Fruit fly (Drosophila melanogaster) whole organism, embryonic: Measurements from ENCODE around the gene Pp1alpha-96A.
A peak's percentile ranks its signal among the peaks of the same experiment; 100 is the strongest.

Source experiments
- Bdp1 ChIP-seq: fragments of 200-800 bp; sonication (Bioruptor generic); optimal IDR thresholded peaks from 3 replicates; lab custom pipeline; 2016; ENCODE audit warnings: missing biosample characterization, missing genetic modification characterization
- Blimp-1 ChIP-seq: fragments of 200-800 bp; sonication (Bioruptor generic); optimal IDR thresholded peaks from 3 replicates; lab custom pipeline; 2018; ENCODE audit warnings: missing biosample characterization, missing genetic modification characterization, mild to moderate bottlenecking, moderate library complexity, missing genetic modification reagents
- CG10209 ChIP-seq: fragments of 200-800 bp; sonication (Bioruptor generic); optimal IDR thresholded peaks from 3 replicates; lab custom pipeline; 2017; ENCODE audit warnings: missing biosample characterization, mild to moderate bottlenecking, missing genetic modification characterization, missing genetic modification reagents
- CG10959 ChIP-seq: fragments of 200-800 bp; sonication (Bioruptor generic); IDR thresholded peaks from 2 replicates; pipeline ENCODE4 v1.3.6; 2022; ENCODE audit warnings: missing biosample characterization, missing genetic modification characterization
- CG11723 ChIP-seq: fragments of 200-800 bp; sonication (Bioruptor generic); optimal IDR thresholded peaks from 2 replicates; lab custom pipeline; 2017; ENCODE audit warnings: missing biosample characterization, mild to moderate bottlenecking, missing genetic modification characterization
- CG13624 ChIP-seq: fragments of 200-800 bp; sonication (Bioruptor generic); optimal IDR thresholded peaks from 2 replicates; lab custom pipeline; 2016; ENCODE audit warnings: missing biosample characterization, missing genetic modification characterization
- CG15479 ChIP-seq: fragments of 200-800 bp; sonication (Bioruptor generic); optimal IDR thresholded peaks from 3 replicates; lab custom pipeline; 2019; ENCODE audit warnings: missing biosample characterization, mild to moderate bottlenecking, missing genetic modification characterization, moderate library complexity
- CG17568 ChIP-seq: fragments of 200-800 bp; sonication (Bioruptor generic); optimal IDR thresholded peaks from 2 replicates; lab custom pipeline; 2018; ENCODE audit warnings: missing biosample characterization, mild to moderate bottlenecking, missing genetic modification characterization, moderate library complexity
- CG18599 ChIP-seq: fragments of 200-800 bp; sonication (Bioruptor generic); optimal IDR thresholded peaks from 3 replicates; lab custom pipeline; 2017; ENCODE audit warnings: missing biosample characterization, missing genetic modification characterization, mild to moderate bottlenecking, moderate library complexity, missing genetic modification reagents
- CG18764 ChIP-seq: fragments of 200-800 bp; sonication (Bioruptor generic); optimal IDR thresholded peaks from 3 replicates; lab custom pipeline; 2016; ENCODE audit warnings: missing biosample characterization, missing genetic modification characterization
- CG2129 ChIP-seq: fragments of 200-800 bp; sonication (Bioruptor generic); IDR thresholded peaks from 2 replicates; pipeline ENCODE4 v1.3.6; 2022; ENCODE audit warnings: missing biosample characterization, missing genetic modification characterization; ENCODE audit not compliant: partially characterized antibody
- CG32767 ChIP-seq: fragments of 200-800 bp; sonication (Bioruptor generic); IDR thresholded peaks from 2 replicates; pipeline ENCODE4 v1.3.6; 2022; ENCODE audit warnings: missing biosample characterization, missing genetic modification characterization
- CG33213 ChIP-seq: fragments of 200-800 bp; sonication (Bioruptor generic); optimal IDR thresholded peaks from 3 replicates; lab custom pipeline; 2016; ENCODE audit warnings: missing biosample characterization, missing genetic modification characterization
- CG4730 ChIP-seq: fragments of 200-800 bp; sonication (Bioruptor generic); IDR thresholded peaks from 2 replicates; pipeline ENCODE4 v1.3.6; 2022; ENCODE audit warnings: missing biosample characterization, missing genetic modification characterization
- CG4854 ChIP-seq: fragments of 200-800 bp; sonication (Bioruptor generic); optimal IDR thresholded peaks from 2 replicates; lab custom pipeline; 2016; ENCODE audit warnings: missing biosample characterization, missing genetic modification characterization, inconsistent platforms
- CG6854 ChIP-seq: fragments of 200-800 bp; sonication (Bioruptor generic); optimal IDR thresholded peaks from 3 replicates; lab custom pipeline; 2017; ENCODE audit warnings: missing biosample characterization, mild to moderate bottlenecking, missing genetic modification characterization
- CG8089 ChIP-seq: fragments of 200-800 bp; sonication (Bioruptor generic); optimal IDR thresholded peaks from 3 replicates; lab custom pipeline; 2016; ENCODE audit warnings: missing biosample characterization, missing genetic modification characterization
- CG8478 ChIP-seq: fragments of >200 bp; optimal IDR thresholded peaks from 2 replicates; lab custom pipeline; 2018
- CHES-1-like ChIP-seq: fragments of 200-800 bp; sonication (Bioruptor generic); optimal IDR thresholded peaks from 2 replicates; lab custom pipeline; 2016; ENCODE audit warnings: missing biosample characterization, missing genetic modification characterization
- Dip3 ChIP-seq: fragments of 200-800 bp; sonication (Bioruptor generic); optimal IDR thresholded peaks from 3 replicates; lab custom pipeline; 2016; ENCODE audit warnings: missing biosample characterization, missing genetic modification characterization
- GATAe ChIP-seq: fragments of 200-800 bp; sonication (Bioruptor generic); conservative IDR thresholded peaks from 2 replicates; pipeline ENCODE4 v1.3.6; 2022; ENCODE audit warnings: missing biosample characterization, missing genetic modification characterization
- Gug ChIP-seq: fragments of 200-800 bp; sonication (Bioruptor generic); IDR thresholded peaks from 4 replicates; pipeline ENCODE4 v1.3.6; 2022; ENCODE audit warnings: missing biosample characterization, missing genetic modification characterization
- MTF-1 ChIP-seq: fragments of 200-800 bp; sonication (Bioruptor generic); optimal IDR thresholded peaks from 2 replicates; lab custom pipeline; 2018; ENCODE audit warnings: missing biosample characterization, mild to moderate bottlenecking, missing genetic modification characterization, borderline replicate concordance
- Mes4 ChIP-seq: fragments of 200-800 bp; sonication (Bioruptor generic); optimal IDR thresholded peaks from 2 replicates; lab custom pipeline; 2016; ENCODE audit warnings: missing biosample characterization, missing genetic modification characterization
- NFAT ChIP-seq: fragments of 200-800 bp; sonication (Bioruptor generic); IDR thresholded peaks from 2 replicates; pipeline ENCODE4 v1.3.6; 2022; ENCODE audit warnings: missing biosample characterization, missing genetic modification characterization
- Oli ChIP-seq: fragments of 200-800 bp; sonication (Bioruptor generic); optimal IDR thresholded peaks from 2 replicates; lab custom pipeline; 2018; ENCODE audit warnings: missing biosample characterization, mild to moderate bottlenecking, missing genetic modification characterization, moderate library complexity
- Ptx1 ChIP-seq: fragments of 200-800 bp; sonication (Bioruptor generic); IDR thresholded peaks from 2 replicates; pipeline ENCODE4 v1.3.6; 2022; ENCODE audit warnings: missing biosample characterization, missing genetic modification characterization
- Rx ChIP-seq: fragments of 200-800 bp; sonication (Bioruptor generic); IDR thresholded peaks from 2 replicates; pipeline ENCODE4 v1.3.6; 2022; ENCODE audit warnings: missing biosample characterization, missing genetic modification characterization
- Sin3A ChIP-seq: fragments of >200 bp; optimal IDR thresholded peaks from 2 replicates; lab custom pipeline; 2018
- YL-1 ChIP-seq: fragments of 200-800 bp; sonication (Bioruptor generic); optimal IDR thresholded peaks from 3 replicates; lab custom pipeline; 2017; ENCODE audit warnings: missing biosample characterization, mild to moderate bottlenecking, missing genetic modification characterization
- aop ChIP-seq: fragments of 200-800 bp; sonication (Bioruptor generic); IDR thresholded peaks from 2 replicates; pipeline ENCODE4 v1.3.6; 2022; ENCODE audit warnings: missing biosample characterization, missing genetic modification characterization
- bab2 ChIP-seq: fragments of 200-800 bp; sonication (Bioruptor generic); optimal IDR thresholded peaks from 2 replicates; lab custom pipeline; 2016; ENCODE audit warnings: missing biosample characterization, missing genetic modification characterization
- cg ChIP-seq: fragments of 200-800 bp; sonication (Bioruptor generic); optimal IDR thresholded peaks from 3 replicates; lab custom pipeline; 2019; ENCODE audit warnings: missing biosample characterization, mild to moderate bottlenecking, missing genetic modification characterization, moderate library complexity
- crc ChIP-seq: fragments of 200-800 bp; sonication (Bioruptor generic); optimal IDR thresholded peaks from 2 replicates; lab custom pipeline; 2016; ENCODE audit warnings: missing biosample characterization, missing genetic modification characterization
- cwo ChIP-seq: fragments of 200-800 bp; sonication (Bioruptor generic); optimal IDR thresholded peaks from 3 replicates; lab custom pipeline; 2017; ENCODE audit warnings: missing biosample characterization, missing genetic modification characterization, mild to moderate bottlenecking, moderate library complexity, missing genetic modification reagents
- da ChIP-seq: fragments of 200-800 bp; sonication (Bioruptor generic); optimal IDR thresholded peaks from 2 replicates; lab custom pipeline; 2016; ENCODE audit warnings: missing biosample characterization, missing genetic modification characterization
- danr ChIP-seq: fragments of 200-800 bp; sonication (Bioruptor generic); IDR thresholded peaks from 2 replicates; pipeline ENCODE4 v1.3.6; 2022; ENCODE audit warnings: missing biosample characterization, missing genetic modification characterization
- dmrt99B ChIP-seq: fragments of 200-800 bp; sonication (Bioruptor generic); optimal IDR thresholded peaks from 2 replicates; lab custom pipeline; 2018; ENCODE audit warnings: missing biosample characterization, mild to moderate bottlenecking, missing genetic modification characterization, moderate library complexity
- gem ChIP-seq: fragments of 200-800 bp; sonication (Bioruptor generic); optimal IDR thresholded peaks from 2 replicates; lab custom pipeline; 2019; ENCODE audit warnings: missing biosample characterization, mild to moderate bottlenecking, missing genetic modification characterization, moderate library complexity
- ind ChIP-seq: fragments of 200-800 bp; sonication (Bioruptor generic); optimal IDR thresholded peaks from 3 replicates; lab custom pipeline; 2016; ENCODE audit warnings: missing biosample characterization, missing genetic modification characterization
- inv ChIP-seq: fragments of 200-800 bp; sonication (Bioruptor generic); IDR thresholded peaks from 2 replicates; pipeline ENCODE4 v1.3.6; 2022; ENCODE audit warnings: missing biosample characterization, missing genetic modification characterization; ENCODE audit not compliant: partially characterized antibody
- jing ChIP-seq: fragments of 200-800 bp; sonication (Bioruptor generic); optimal IDR thresholded peaks from 2 replicates; lab custom pipeline; 2018; ENCODE audit warnings: missing biosample characterization, mild to moderate bottlenecking, missing genetic modification characterization
- ken ChIP-seq: fragments of 200-800 bp; sonication (Bioruptor generic); IDR thresholded peaks from 3 replicates; pipeline ENCODE4 v1.3.6; 2022; ENCODE audit warnings: missing biosample characterization, missing genetic modification characterization
- nom ChIP-seq: fragments of 200-800 bp; sonication (Bioruptor generic); optimal IDR thresholded peaks from 2 replicates; lab custom pipeline; 2017; ENCODE audit warnings: missing biosample characterization, missing genetic modification characterization, mild to moderate bottlenecking, moderate library complexity, missing genetic modification reagents
- org-1 ChIP-seq: fragments of 200-800 bp; sonication (Bioruptor generic); optimal IDR thresholded peaks from 2 replicates; lab custom pipeline; 2017; ENCODE audit warnings: missing biosample characterization, missing genetic modification characterization
- peb ChIP-seq: fragments of 200-800 bp; sonication (Bioruptor generic); IDR thresholded peaks from 2 replicates; pipeline ENCODE4 v1.3.6; 2022; ENCODE audit warnings: missing biosample characterization, missing genetic modification characterization
- pho ChIP-seq: fragments of 200-800 bp; sonication (Bioruptor generic); optimal IDR thresholded peaks from 2 replicates; lab custom pipeline; 2016; ENCODE audit warnings: missing biosample characterization, missing genetic modification characterization
- sd ChIP-seq: fragments of 200-800 bp; sonication (Bioruptor generic); optimal IDR thresholded peaks from 3 replicates; lab custom pipeline; 2018; ENCODE audit warnings: missing biosample characterization, mild to moderate bottlenecking, missing genetic modification characterization, moderate library complexity
- twi ChIP-seq: fragments of 200-800 bp; optimal IDR thresholded peaks from 2 replicates; lab custom pipeline; 2019; ENCODE audit warnings: missing biosample characterization, mild to moderate bottlenecking, missing genetic modification characterization, moderate library complexity
- unpg ChIP-seq: fragments of 200-800 bp; sonication (Bioruptor generic); optimal IDR thresholded peaks from 3 replicates; lab custom pipeline; 2018; ENCODE audit warnings: missing biosample characterization, mild to moderate bottlenecking, missing genetic modification characterization, moderate library complexity
- zen2 ChIP-seq: fragments of 200-800 bp; sonication (Bioruptor generic); IDR thresholded peaks from 3 replicates; pipeline ENCODE4 v1.3.6; 2022; ENCODE audit warnings: missing biosample characterization, missing genetic modification characterization; ENCODE audit not compliant: partially characterized antibody

Pp1alpha-96A gene

DNA sequence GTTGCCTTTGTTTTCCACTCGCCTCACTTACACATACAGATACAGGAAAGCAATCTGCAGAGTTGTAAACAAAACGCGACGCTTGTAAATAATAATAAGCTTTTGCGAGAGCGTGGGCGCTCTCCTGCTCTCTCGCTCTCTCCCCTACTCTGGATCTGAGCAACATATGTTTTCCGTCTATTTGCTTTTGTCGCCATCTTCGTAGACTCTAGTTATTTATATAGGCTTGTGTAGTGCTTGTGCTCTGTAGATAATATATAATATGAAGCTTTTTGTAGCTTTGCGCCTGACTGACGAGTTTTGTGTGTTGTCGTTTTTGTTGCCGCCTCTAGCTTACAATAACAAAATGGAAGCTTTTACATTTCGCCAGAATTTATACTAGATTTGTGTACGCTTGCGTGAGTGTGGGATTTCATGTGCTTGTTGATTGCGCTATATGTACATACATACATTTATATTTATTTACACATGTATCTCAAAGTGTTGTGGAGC is 47.7 kb downstream of the Pp1alpha-96A start (continued):
- peak; percentile 24 for TF ChIP-seq YL-1 (GFP tag; lab: Kevin White, UChicago)
- peak; percentile 38 for TF ChIP-seq CG11723 (GFP tag; lab: Kevin White, UChicago)
- no peak for TF ChIP-seq Sin3A
- no peak for TF ChIP-seq Oli (tag; lab: Kevin White, UChicago)
- TF ChIP-seq crc (GFP tag; lab: Kevin White, UChicago): no peak
- peak; percentile 48 for TF ChIP-seq unpg (GFP tag; lab: Kevin White, UChicago)
- no peak for TF ChIP-seq CG10959 (GFP tag; lab: Robert Waterston, UW)
- TF ChIP-seq nom (GFP tag; lab: Kevin White, UChicago): peak; percentile 59
- TF ChIP-seq CG18764 (GFP tag; lab: Kevin White, UChicago): no peak
- peak; percentile 45 for TF ChIP-seq gem (tag; lab: Kevin White, UChicago)
- TF ChIP-seq Gug (GFP tag; lab: Robert Waterston, UW): no peak
- peak; percentile 78 for TF ChIP-seq cg (GFP tag; lab: Kevin White, UChicago)
- no peak for TF ChIP-seq inv (GFP tag; lab: Robert Waterston, UW)
- TF ChIP-seq CG13624 (GFP tag; lab: Kevin White, UChicago): peak; percentile 76
- TF ChIP-seq Mes4: peak; percentile 40
- no peak for TF ChIP-seq Bdp1 (GFP tag; lab: Kevin White, UChicago)
- TF ChIP-seq CG6854: no peak
- TF ChIP-seq aop: no peak
- peak; percentile 51; the same call in 1 of the 2 replicates for TF ChIP-seq CG32767
- TF ChIP-seq ken: no peak
- TF ChIP-seq pho (GFP tag; lab: Kevin White, UChicago): peak; percentile 32
- no peak for TF ChIP-seq jing (GFP tag; lab: Kevin White, UChicago)
- peak; percentile 93 for TF ChIP-seq sd (tag; lab: Kevin White, UChicago)
- TF ChIP-seq dmrt99B (tag; lab: Kevin White, UChicago): peak; percentile 43
- TF ChIP-seq ind (GFP tag; lab: Kevin White, UChicago): no peak
- TF ChIP-seq bab2 (GFP tag; lab: Kevin White, UChicago): peak; percentile 45
- peak; percentile 26 for TF ChIP-seq CG4854 (GFP tag; lab: Kevin White, UChicago)
- TF ChIP-seq cwo (GFP tag; lab: Kevin White, UChicago): peak; percentile 71
- peak; percentile 39 for TF ChIP-seq org-1
- no peak for TF ChIP-seq CG8478 (lab: Kevin White, UChicago)
- no peak for TF ChIP-seq CG15479 (GFP tag; lab: Kevin White, UChicago)
- no peak for TF ChIP-seq CHES-1-like
- peak; percentile 26 for TF ChIP-seq Blimp-1 (GFP tag; lab: Kevin White, UChicago)
- TF ChIP-seq CG4730 (GFP tag; lab: Robert Waterston, UW): no peak; the same call in 1 of the 2 replicates
- no peak for TF ChIP-seq peb (GFP tag; lab: Robert Waterston, UW)
- no peak for TF ChIP-seq zen2 (GFP tag; lab: Robert Waterston, UW)
- TF ChIP-seq danr (GFP tag; lab: Robert Waterston, UW): no peak
- TF ChIP-seq Ptx1 (GFP tag; lab: Robert Waterston, UW): no peak
- peak; percentile 79 for TF ChIP-seq CG17568
- peak; percentile 53 for TF ChIP-seq CG10209
- TF ChIP-seq NFAT (GFP tag; lab: Robert Waterston, UW): no peak
- TF ChIP-seq Dip3: no peak
- no peak for TF ChIP-seq GATAe (GFP tag; lab: Robert Waterston, UW)
- no peak for TF ChIP-seq da (GFP tag; lab: Kevin White, UChicago)
- no peak for TF ChIP-seq CG8089 (GFP tag; lab: Kevin White, UChicago)
- TF ChIP-seq CG33213 (GFP tag; lab: Kevin White, UChicago): no peak
- TF ChIP-seq Rx: no peak
- TF ChIP-seq CG18599 (GFP tag; lab: Kevin White, UChicago): peak; percentile 83
- peak; percentile 75 for TF ChIP-seq MTF-1 (GFP tag; lab: Kevin White, UChicago)
- peak; percentile 66 for TF ChIP-seq twi (tag; lab: Kevin White, UChicago)
- no peak for TF ChIP-seq CG2129 (GFP tag; lab: Robert Waterston, UW)
